Fruit fly (Drosophila melanogaster): ENCODE measurements around the gene pico.

- TF ChIP-seq CG12768 (GFP tag; optimal IDR thresholded peaks at IDR 0.05) (no peak), cnc (optimal IDR thresholded peaks at IDR 0.05) (no peak), CG7101 (tag; optimal IDR thresholded peaks at IDR 0.05) (no peak), Hr96 (GFP tag; optimal IDR thresholded peaks at IDR 0.05) (no peak), CG7045 (GFP tag; optimal IDR thresholded peaks at IDR 0.05) (no peak), kay (GFP tag; ENCODE audit: borderline replicate concordance) (no peak), Crg-1 (GFP tag; optimal IDR thresholded peaks at IDR 0.05) (no peak), CG14711 (tag; optimal IDR thresholded peaks at IDR 0.05) (no peak), Mnt (GFP tag; optimal IDR thresholded peaks at IDR 0.05) (no peak), ovo (GFP tag; optimal IDR thresholded peaks at IDR 0.05) (no peak), bab1 (GFP tag; optimal IDR thresholded peaks at IDR 0.05) (no peak), pad (GFP tag; optimal IDR thresholded peaks at IDR 0.05) (no peak)
Observed at dm6 chrX:19823980-19824379, 27.9 kb downstream of the pico start, which contains the start of gene SkpE.
